Worm (Caenorhabditis elegans): Measurements from ENCODE around the gene T13F3.4.

Gene T13F3.4

DNA sequence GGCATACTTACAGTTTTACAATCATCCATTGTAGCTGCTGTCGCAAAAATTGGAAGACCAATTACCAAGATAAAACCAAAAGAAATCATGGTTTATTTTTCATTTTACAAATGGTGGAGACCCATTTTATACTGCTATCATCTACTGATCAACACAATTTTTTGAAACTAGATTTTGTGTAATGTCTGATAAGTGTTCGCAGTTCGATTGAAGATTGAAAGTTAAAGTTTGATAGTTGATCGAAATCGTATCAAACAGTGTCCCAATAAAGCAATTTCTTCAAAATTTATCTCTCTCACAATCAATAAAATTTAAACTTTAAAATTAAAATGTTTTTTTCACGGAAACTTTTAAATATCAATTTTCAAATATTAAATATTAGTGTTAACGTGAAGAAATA is 4.7 kb upstream of the T13F3.4 start, which contains the start of gene T13F3.6:
T13F3.6 (minus strand) TSS at position 101 of the 400 bp plus-strand sequence.
- TF ChIP-seq ama-1 (optimal IDR thresholded peaks at IDR 0.05) (no peak), alr-1 (tag; optimal IDR thresholded peaks at IDR 0.05) (no peak), sma-3 (GFP tag; optimal IDR thresholded peaks at IDR 0.05) (no peak), blmp-1 (tag; optimal IDR thresholded peaks at IDR 0.05; ENCODE audit: insufficient read depth) (no peak), unc-55 (GFP tag; optimal IDR thresholded peaks at IDR 0.05) (no peak), R02D3.7 (tag; optimal IDR thresholded peaks at IDR 0.05) (no peak), crh-2 (tag; optimal IDR thresholded peaks at IDR 0.05) (no peak), nhr-237 (tag; optimal IDR thresholded peaks at IDR 0.05) (no peak), nhr-77 (tag; optimal IDR thresholded peaks at IDR 0.05) (no peak), unc-62 (GFP tag; optimal IDR thresholded peaks at IDR 0.05) (no peak), mbf-1 (tag; optimal IDR thresholded peaks at IDR 0.05) (no peak), sem-4 (tag; optimal IDR thresholded peaks at IDR 0.05) (no peak), Y55F3AM.14 (GFP tag; optimal IDR thresholded peaks at IDR 0.05) (no peak), mdl-1 (tag; optimal IDR thresholded peaks at IDR 0.05) (no peak), sma-9 (GFP tag; optimal IDR thresholded peaks at IDR 0.05) (no peak), sma-9 (tag; optimal IDR thresholded peaks at IDR 0.05) (no peak), nhr-23 (tag; optimal IDR thresholded peaks at IDR 0.05) (no peak), nhr-21 (tag; optimal IDR thresholded peaks at IDR 0.05) (no peak), C34F6.9 (tag; optimal IDR thresholded peaks at IDR 0.05) (no peak), ZK546.5 (tag; optimal IDR thresholded peaks at IDR 0.05) (no peak), ztf-11 (tag; optimal IDR thresholded peaks at IDR 0.05) (no peak)

ce11 chrV:16269556-16269955 is 3.1 kb upstream of the T13F3.4 start, which contains the start of the genes fbxa-2 and T13F3.8:
Gene fbxa-2 (minus strand): TSS chrV:16269656.
Gene T13F3.8 (plus strand): TSS chrV:16269800.
- TF ChIP-seq sma-3 (GFP tag; optimal IDR thresholded peaks at IDR 0.05) = no peak
- TF ChIP-seq mab-5 (tag; optimal IDR thresholded peaks at IDR 0.05) = no peak
- TF ChIP-seq ama-1 (optimal IDR thresholded peaks at IDR 0.05) = no peak
- no peak for TF ChIP-seq lsy-2 (tag; optimal IDR thresholded peaks at IDR 0.05)
- no peak for TF ChIP-seq gmeb-1 (tag; optimal IDR thresholded peaks at IDR 0.05)
- no peak for TF ChIP-seq ZK546.5 (tag; optimal IDR thresholded peaks at IDR 0.05)
- no peak for TF ChIP-seq lin-13 (GFP tag; optimal IDR thresholded peaks at IDR 0.05)
- no peak for TF ChIP-seq lin-39 (tag; optimal IDR thresholded peaks at IDR 0.05)
- no peak for TF ChIP-seq fos-1 (tag; optimal IDR thresholded peaks at IDR 0.05)
- TF ChIP-seq sem-4 (tag; optimal IDR thresholded peaks at IDR 0.05) = no peak
- no peak for TF ChIP-seq unc-55 (GFP tag; optimal IDR thresholded peaks at IDR 0.05)
- no peak for TF ChIP-seq unc-62 (GFP tag; optimal IDR thresholded peaks at IDR 0.05)
- no peak for TF ChIP-seq nhr-12 (tag; optimal IDR thresholded peaks at IDR 0.05)
- TF ChIP-seq ceh-16 (tag; optimal IDR thresholded peaks at IDR 0.05) = no peak
- no peak for TF ChIP-seq nhr-25 (tag; optimal IDR thresholded peaks at IDR 0.05)
- no peak for TF ChIP-seq blmp-1 (tag; optimal IDR thresholded peaks at IDR 0.05; ENCODE audit: insufficient read depth)
- no peak for TF ChIP-seq ceh-82 (tag; optimal IDR thresholded peaks at IDR 0.05)
- TF ChIP-seq snpc-4 (tag; optimal IDR thresholded peaks at IDR 0.05) = no peak

ce11 chrV:16259684-16260083 is 6.7 kb downstream of the T13F3.4 start, which contains the start of gene nhr-127:
Gene nhr-127 (plus strand): TSS chrV:16259984.
- TF ChIP-seq gmeb-1 (tag; optimal IDR thresholded peaks at IDR 0.05) (no peak), lsy-2 (tag; optimal IDR thresholded peaks at IDR 0.05) (no peak), lin-13 (GFP tag; optimal IDR thresholded peaks at IDR 0.05) (no peak), unc-55 (GFP tag; optimal IDR thresholded peaks at IDR 0.05) (no peak), unc-62 (GFP tag; optimal IDR thresholded peaks at IDR 0.05) (no peak), fos-1 (tag; optimal IDR thresholded peaks at IDR 0.05) (no peak), sma-3 (GFP tag; optimal IDR thresholded peaks at IDR 0.05) (no peak), dmd-4 (tag; optimal IDR thresholded peaks at IDR 0.05) (no peak)

DNA sequence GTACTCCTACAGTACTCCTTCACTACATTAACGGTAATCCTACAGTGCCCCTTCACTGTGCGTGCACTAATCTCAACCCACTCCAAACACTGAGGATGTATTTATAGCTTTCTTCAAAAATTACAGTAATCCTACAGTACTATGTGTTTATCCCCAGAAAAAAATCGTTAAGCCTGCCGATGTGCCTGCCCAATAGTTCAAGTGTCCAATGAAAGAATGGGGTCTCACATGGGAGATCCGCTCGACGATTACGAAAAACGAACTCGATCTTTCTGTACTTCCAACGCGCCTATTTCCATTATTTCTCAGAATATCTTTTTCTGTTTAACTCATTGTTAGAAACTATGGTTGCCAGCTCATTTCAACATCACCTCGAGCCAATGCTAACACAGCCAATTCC is 8.3 kb downstream of the T13F3.4 start, which contains the start of gene nhr-218:
nhr-218 (plus strand) TSS at position 301 of the 400 bp plus-strand sequence.
- TF ChIP-seq ztf-4 (tag; optimal IDR thresholded peaks at IDR 0.05) (no peak), peb-1 (tag; optimal IDR thresholded peaks at IDR 0.05) (no peak)

DNA sequence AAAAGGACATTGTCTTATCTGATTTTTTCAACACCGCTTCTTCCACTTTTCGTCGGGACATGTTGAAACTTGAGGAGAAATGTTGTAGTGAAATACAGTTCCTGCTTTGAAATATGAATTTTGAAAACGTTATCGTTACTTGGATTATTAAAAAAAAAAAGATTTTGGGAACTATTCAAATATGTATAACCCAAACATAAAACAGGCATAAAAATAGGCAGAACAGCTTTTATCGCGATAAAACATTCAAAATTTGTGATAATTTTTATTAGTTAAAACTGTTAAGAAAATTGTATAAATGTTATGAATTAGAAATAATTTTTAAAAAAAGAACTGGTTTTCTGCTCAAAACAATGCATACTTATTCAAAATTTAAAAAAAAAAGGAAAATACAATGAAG is 10.0 kb downstream of the T13F3.4 start, which contains the start of gene bgnt-1.3:
bgnt-1.3 (minus strand) TSS at position 101 of the 400 bp plus-strand sequence.
- TF ChIP-seq snpc-4 (tag; optimal IDR thresholded peaks at IDR 0.05) (no peak), ZK546.5 (tag; optimal IDR thresholded peaks at IDR 0.05) (no peak), sem-4 (tag; optimal IDR thresholded peaks at IDR 0.05) (no peak), gmeb-1 (tag; optimal IDR thresholded peaks at IDR 0.05) (no peak), lin-39 (tag; optimal IDR thresholded peaks at IDR 0.05) (no peak), ceh-16 (tag; optimal IDR thresholded peaks at IDR 0.05) (no peak), C34F6.9 (tag; optimal IDR thresholded peaks at IDR 0.05) (no peak), sma-9 (GFP tag; optimal IDR thresholded peaks at IDR 0.05) (no peak), sma-9 (tag; optimal IDR thresholded peaks at IDR 0.05) (no peak), zag-1 (tag; optimal IDR thresholded peaks at IDR 0.05) (no peak), elt-1 (tag; optimal IDR thresholded peaks at IDR 0.05) (no peak), ceh-82 (tag; optimal IDR thresholded peaks at IDR 0.05) (no peak), ama-1 (optimal IDR thresholded peaks at IDR 0.05) (no peak), mdl-1 (tag; optimal IDR thresholded peaks at IDR 0.05) (no peak), F13H6.1 (tag; optimal IDR thresholded peaks at IDR 0.05) (no peak), mbf-1 (tag; optimal IDR thresholded peaks at IDR 0.05) (no peak), blmp-1 (tag; optimal IDR thresholded peaks at IDR 0.05; ENCODE audit: insufficient read depth) (no peak), R02D3.7 (tag; optimal IDR thresholded peaks at IDR 0.05) (no peak), unc-55 (GFP tag; optimal IDR thresholded peaks at IDR 0.05) (no peak)

Data from whole organism, L2 larva.